Fruit fly (Drosophila melanogaster) whole organism, embryonic: ENCODE results near the gene Moca-cyp.

ENCODE experiments used
- Abd-B ChIP-seq: fragments of 200-800 bp; sonication (Bioruptor generic); optimal IDR thresholded peaks from 2 replicates; lab custom pipeline; 2018; ENCODE audit warnings: missing biosample characterization, mild to moderate bottlenecking, missing genetic modification characterization, moderate library complexity
- Atf3 ChIP-seq: fragments of 200-800 bp; sonication (Bioruptor generic); optimal IDR thresholded peaks from 3 replicates; lab custom pipeline; 2016; ENCODE audit warnings: missing biosample characterization, missing genetic modification characterization
- CG10654 ChIP-seq: fragments of 200-800 bp; sonication (Bioruptor generic); optimal IDR thresholded peaks from 2 replicates; lab custom pipeline; 2016; ENCODE audit warnings: missing biosample characterization, missing genetic modification characterization
- CG11093 ChIP-seq: fragments of 200-800 bp; sonication (Bioruptor generic); IDR thresholded peaks from 3 replicates; pipeline ENCODE4 v1.3.6; 2022; ENCODE audit warnings: missing biosample characterization, missing genetic modification characterization
- CG13894 ChIP-seq: fragments of 200-800 bp; sonication (Bioruptor generic); optimal IDR thresholded peaks from 3 replicates; lab custom pipeline; 2018; ENCODE audit warnings: missing biosample characterization, mild to moderate bottlenecking, missing genetic modification characterization, moderate library complexity
- CG14441 ChIP-seq: fragments of 200-800 bp; sonication (Bioruptor generic); IDR thresholded peaks from 2 replicates; pipeline ENCODE4 v1.3.6; 2022; ENCODE audit warnings: missing biosample characterization, missing genetic modification characterization
- CG1529 ChIP-seq: fragments of 200-800 bp; sonication (Bioruptor generic); optimal IDR thresholded peaks from 3 replicates; lab custom pipeline; 2018; ENCODE audit warnings: missing biosample characterization, missing genetic modification characterization
- CG15479 ChIP-seq: fragments of 200-800 bp; sonication (Bioruptor generic); optimal IDR thresholded peaks from 3 replicates; lab custom pipeline; 2019; ENCODE audit warnings: missing biosample characterization, mild to moderate bottlenecking, missing genetic modification characterization, moderate library complexity
- CG15514 ChIP-seq: fragments of 200-800 bp; sonication (Bioruptor generic); optimal IDR thresholded peaks from 3 replicates; lab custom pipeline; 2017; ENCODE audit warnings: missing biosample characterization, missing genetic modification characterization, mild to moderate bottlenecking, moderate library complexity, missing genetic modification reagents
- CG1602 ChIP-seq: fragments of 200-800 bp; sonication (Bioruptor generic); optimal IDR thresholded peaks from 3 replicates; lab custom pipeline; 2016; ENCODE audit warnings: missing biosample characterization, missing genetic modification characterization
- CG17361 ChIP-seq: fragments of 200-800 bp; sonication (Bioruptor generic); IDR thresholded peaks from 3 replicates; pipeline ENCODE4 v1.3.6; 2022; ENCODE audit warnings: missing biosample characterization, missing genetic modification characterization
- CG18262 ChIP-seq: fragments of 200-800 bp; optimal IDR thresholded peaks from 3 replicates; lab custom pipeline; 2019; ENCODE audit warnings: missing biosample characterization, mild to moderate bottlenecking, missing genetic modification characterization, moderate library complexity
- CG30431 ChIP-seq: fragments of 200-800 bp; sonication (Bioruptor generic); optimal IDR thresholded peaks from 2 replicates; lab custom pipeline; 2017; ENCODE audit warnings: missing biosample characterization, missing genetic modification characterization
- CG3065 ChIP-seq: fragments of 200-800 bp; sonication (Bioruptor generic); optimal IDR thresholded peaks from 2 replicates; lab custom pipeline; 2016; ENCODE audit warnings: missing biosample characterization, missing genetic modification characterization
- CG4282 ChIP-seq: fragments of 200-800 bp; sonication (Bioruptor generic); optimal IDR thresholded peaks from 2 replicates; lab custom pipeline; 2016; ENCODE audit warnings: missing biosample characterization, missing genetic modification characterization
- CG43689 ChIP-seq: fragments of 200-800 bp; sonication (Bioruptor generic); IDR thresholded peaks from 2 replicates; pipeline ENCODE4 v1.3.6; 2022; ENCODE audit warnings: missing biosample characterization, missing genetic modification characterization
- CG4424 ChIP-seq: fragments of 200-800 bp; sonication (Bioruptor generic); optimal IDR thresholded peaks from 3 replicates; lab custom pipeline; 2016; ENCODE audit warnings: missing biosample characterization, missing genetic modification characterization
- CG6175 ChIP-seq: fragments of 200-800 bp; sonication (Bioruptor generic); IDR thresholded peaks from 3 replicates; pipeline ENCODE4 v1.3.6; 2022; ENCODE audit warnings: missing biosample characterization, missing genetic modification characterization
- CG7963 ChIP-seq: fragments of 200-800 bp; sonication (Bioruptor generic); IDR thresholded peaks from 3 replicates; pipeline ENCODE4 v1.3.6; 2022; ENCODE audit warnings: missing biosample characterization, missing genetic modification characterization; ENCODE audit not compliant: partially characterized antibody
- CG8765 ChIP-seq: fragments of 200-800 bp; sonication (Bioruptor generic); IDR thresholded peaks from 2 replicates; pipeline ENCODE4 v1.3.6; 2022; ENCODE audit warnings: missing biosample characterization, missing genetic modification characterization
- Dfd ChIP-seq, 2 experiments: fragments of >200 bp; optimal IDR thresholded peaks; 2 replicates each; lab custom pipeline; 2017; ENCODE audit warnings: missing biosample characterization in 2 of 2, missing genetic modification characterization in 2 of 2
- Dip3 ChIP-seq: fragments of 200-800 bp; sonication (Bioruptor generic); optimal IDR thresholded peaks from 3 replicates; lab custom pipeline; 2016; ENCODE audit warnings: missing biosample characterization, missing genetic modification characterization
- Fer1 ChIP-seq: fragments of 200-800 bp; sonication (Bioruptor generic); optimal IDR thresholded peaks from 2 replicates; lab custom pipeline; 2017; ENCODE audit warnings: missing biosample characterization, mild to moderate bottlenecking, missing genetic modification characterization
- MTF-1 ChIP-seq: fragments of 200-800 bp; sonication (Bioruptor generic); optimal IDR thresholded peaks from 2 replicates; lab custom pipeline; 2018; ENCODE audit warnings: missing biosample characterization, mild to moderate bottlenecking, missing genetic modification characterization, borderline replicate concordance
- NC2β ChIP-seq: fragments of 200-800 bp; sonication (Bioruptor generic); optimal IDR thresholded peaks from 2 replicates; lab custom pipeline; 2016; ENCODE audit warnings: missing biosample characterization, missing genetic modification characterization
- Pdp1 ChIP-seq, 2 experiments: fragments of 200-800 bp; sonication (Bioruptor generic); optimal IDR thresholded peaks; 3 replicates each; lab custom pipeline; 2016; ENCODE audit warnings: missing biosample characterization in 2 of 2, missing genetic modification characterization in 2 of 2, mild to moderate bottlenecking in 1 of 2, moderate library complexity in 1 of 2
- Ravus ChIP-seq: fragments of 200-800 bp; sonication (Bioruptor generic); IDR thresholded peaks from 2 replicates; pipeline ENCODE4 v1.3.6; 2022; ENCODE audit warnings: missing biosample characterization, missing genetic modification characterization
- Stat92E ChIP-seq, 3 experiments: fragments of >200 bp in 2 of 3; fragments of 200-800 bp in 1 of 3; sonication (Bioruptor generic) in 1 of 3; optimal IDR thresholded peaks; 2 replicates each; lab custom pipeline; 2017 to 2019; ENCODE audit warnings: missing biosample characterization in 3 of 3, missing genetic modification characterization in 3 of 3, mild to moderate bottlenecking in 1 of 3, moderate library complexity in 1 of 3
- aop ChIP-seq: fragments of 200-800 bp; sonication (Bioruptor generic); IDR thresholded peaks from 2 replicates; pipeline ENCODE4 v1.3.6; 2022; ENCODE audit warnings: missing biosample characterization, missing genetic modification characterization
- cwo ChIP-seq: fragments of 200-800 bp; sonication (Bioruptor generic); optimal IDR thresholded peaks from 3 replicates; lab custom pipeline; 2017; ENCODE audit warnings: missing biosample characterization, missing genetic modification characterization, mild to moderate bottlenecking, moderate library complexity, missing genetic modification reagents
- dm ChIP-seq: fragments of 200-800 bp; sonication (Bioruptor generic); optimal IDR thresholded peaks from 3 replicates; lab custom pipeline; 2016; ENCODE audit warnings: missing biosample characterization, missing genetic modification characterization
- dpn ChIP-seq, 2 experiments: fragments of 200-800 bp; sonication (Bioruptor generic); optimal IDR thresholded peaks; 3 replicates each; lab custom pipeline; 2016; ENCODE audit warnings: missing biosample characterization in 2 of 2, missing genetic modification characterization in 2 of 2
- esg ChIP-seq: fragments of 200-800 bp; sonication (Bioruptor generic); conservative IDR thresholded peaks from 2 replicates; pipeline ENCODE4 v1.3.6; 2022; ENCODE audit warnings: missing biosample characterization, missing genetic modification characterization
- eve ChIP-seq, 2 experiments: fragments of >200 bp; optimal IDR thresholded peaks; 2 replicates each; lab custom pipeline; 2017; ENCODE audit warnings: missing biosample characterization in 2 of 2, missing genetic modification characterization in 2 of 2
- ewg ChIP-seq: fragments of 200-800 bp; sonication (Bioruptor generic); optimal IDR thresholded peaks from 3 replicates; lab custom pipeline; 2017; ENCODE audit warnings: mild to moderate bottlenecking, missing biosample characterization, missing genetic modification reagents, missing genetic modification characterization
- fd102C ChIP-seq: fragments of 200-800 bp; sonication (Bioruptor generic); optimal IDR thresholded peaks from 2 replicates; lab custom pipeline; 2018; ENCODE audit warnings: missing biosample characterization, mild to moderate bottlenecking, missing genetic modification characterization, moderate library complexity
- fd64A ChIP-seq: fragments of 200-800 bp; sonication (Bioruptor generic); optimal IDR thresholded peaks from 3 replicates; lab custom pipeline; 2018; ENCODE audit warnings: missing biosample characterization, mild to moderate bottlenecking, missing genetic modification characterization
- gt ChIP-seq: fragments of 200-800 bp; sonication (Bioruptor generic); IDR thresholded peaks from 2 replicates; pipeline ENCODE4 v1.3.6; 2022; ENCODE audit warnings: missing biosample characterization, missing genetic modification characterization
- ken ChIP-seq: fragments of 200-800 bp; sonication (Bioruptor generic); IDR thresholded peaks from 3 replicates; pipeline ENCODE4 v1.3.6; 2022; ENCODE audit warnings: missing biosample characterization, missing genetic modification characterization
- luna ChIP-seq: fragments of 200-800 bp; sonication (Bioruptor generic); optimal IDR thresholded peaks from 2 replicates; lab custom pipeline; 2016; ENCODE audit warnings: missing biosample characterization, missing genetic modification characterization
- pfk ChIP-seq: fragments of 200-800 bp; sonication (Bioruptor generic); optimal IDR thresholded peaks from 2 replicates; lab custom pipeline; 2018; ENCODE audit warnings: missing biosample characterization, mild to moderate bottlenecking, missing genetic modification characterization, moderate library complexity
- pros ChIP-seq: fragments of 200-800 bp; sonication (Bioruptor generic); optimal IDR thresholded peaks from 3 replicates; lab custom pipeline; 2019; ENCODE audit warnings: missing biosample characterization, mild to moderate bottlenecking, missing genetic modification characterization, moderate library complexity
- run ChIP-seq: fragments of 200-800 bp; sonication (Bioruptor generic); optimal IDR thresholded peaks from 3 replicates; lab custom pipeline; 2018; ENCODE audit warnings: missing biosample characterization, mild to moderate bottlenecking, missing genetic modification characterization
- sima ChIP-seq: fragments of 200-800 bp; sonication (Bioruptor generic); optimal IDR thresholded peaks from 2 replicates; lab custom pipeline; 2016; ENCODE audit warnings: missing biosample characterization, missing genetic modification characterization
- slbo ChIP-seq: fragments of 200-800 bp; sonication (Bioruptor generic); IDR thresholded peaks from 2 replicates; pipeline ENCODE4 v1.3.6; 2022; ENCODE audit warnings: missing biosample characterization, missing genetic modification characterization
- slp2 ChIP-seq: fragments of 200-800 bp; sonication (Bioruptor generic); optimal IDR thresholded peaks from 2 replicates; lab custom pipeline; 2016; ENCODE audit warnings: missing biosample characterization, missing genetic modification characterization
- sr ChIP-seq: fragments of 200-800 bp; sonication (Bioruptor generic); IDR thresholded peaks from 3 replicates; pipeline ENCODE4 v1.3.6; 2022; ENCODE audit warnings: missing biosample characterization, missing genetic modification characterization
- stc ChIP-seq: fragments of 200-800 bp; sonication (Bioruptor generic); IDR thresholded peaks from 2 replicates; pipeline ENCODE4 v1.3.6; 2022; ENCODE audit warnings: missing biosample characterization, missing genetic modification characterization
- stwl ChIP-seq: fragments of 200-800 bp; sonication (Bioruptor generic); optimal IDR thresholded peaks from 3 replicates; lab custom pipeline; 2018; ENCODE audit warnings: missing biosample characterization, mild to moderate bottlenecking, missing genetic modification characterization, moderate library complexity
- yki ChIP-seq: fragments of >200 bp; optimal IDR thresholded peaks from 3 replicates; lab custom pipeline; 2018
- zen ChIP-seq: fragments of 200-800 bp; sonication (Bioruptor generic); optimal IDR thresholded peaks from 3 replicates; lab custom pipeline; 2018; ENCODE audit warnings: missing biosample characterization, mild to moderate bottlenecking, missing genetic modification characterization, moderate library complexity

The Moca-cyp gene

DNA sequence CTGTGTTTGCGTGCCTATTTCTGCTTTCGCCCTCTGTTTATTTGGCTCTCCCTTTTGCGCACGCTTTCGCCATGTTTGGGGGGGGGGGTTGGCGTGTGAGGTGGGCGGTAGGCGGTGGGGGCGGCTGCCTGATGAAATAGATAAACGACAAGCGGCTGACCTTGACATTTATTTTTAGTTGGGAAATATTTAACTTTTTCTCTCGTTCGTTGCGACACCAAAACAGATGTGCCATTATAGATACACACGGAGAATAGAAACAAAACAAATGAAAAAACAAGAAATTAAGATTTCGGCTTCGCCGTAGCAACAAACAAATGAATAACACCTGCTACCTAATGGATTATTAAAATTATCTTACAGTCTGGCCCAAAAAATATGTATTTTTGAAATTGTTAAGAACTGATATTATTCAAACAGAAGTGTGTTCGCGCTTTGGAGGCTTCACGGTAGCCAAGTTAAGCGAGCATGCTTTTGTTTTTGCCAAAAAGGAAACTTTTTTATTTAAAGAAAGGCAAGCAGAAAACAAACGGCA lies 7.9 kb upstream of the Moca-cyp start (continued):
- no peak for TF ChIP-seq slp2 (GFP tag; lab: Kevin White, UChicago)
- TF ChIP-seq Abd-B (GFP tag; lab: Kevin White, UChicago), result peak; percentile 54
- peak; percentile 31 for TF ChIP-seq Atf3 (GFP tag; lab: Kevin White, UChicago)
- TF ChIP-seq dpn (GFP tag; optimal IDR thresholded peaks at IDR 0.05; lab: Kevin White, UChicago), result peak; percentile 62 to 72
- peak; percentile 13 for TF ChIP-seq sima
- no peak for TF ChIP-seq CG15479
- peak; percentile 14 for TF ChIP-seq CG10654 (GFP tag; lab: Kevin White, UChicago)
- TF ChIP-seq Stat92E (GFP tag; optimal IDR thresholded peaks at IDR 0.05; lab: Kevin White, UChicago), result no peak
- no peak for TF ChIP-seq CG30431 (GFP tag; lab: Kevin White, UChicago)
- peak; percentile 76 for TF ChIP-seq CG14441 (GFP tag; lab: Robert Waterston, UW)
- TF ChIP-seq sr (GFP tag; lab: Robert Waterston, UW), result peak; percentile 96
- TF ChIP-seq slbo (GFP tag; lab: Robert Waterston, UW), result peak; percentile 82
- TF ChIP-seq dm (GFP tag; lab: Kevin White, UChicago), result no peak
- TF ChIP-seq CG6175 (GFP tag; lab: Robert Waterston, UW), result peak; percentile 58; the same call in 1 of the 3 replicates
- no peak for TF ChIP-seq fd102C
- TF ChIP-seq Dip3 (GFP tag; lab: Kevin White, UChicago), result peak; percentile 49
- TF ChIP-seq CG8765 (GFP tag; lab: Robert Waterston, UW), result no peak
- peak; percentile 67 for TF ChIP-seq stc (GFP tag; lab: Robert Waterston, UW)
- peak; percentile 43 for TF ChIP-seq CG18262
- TF ChIP-seq aop (GFP tag; lab: Robert Waterston, UW), result no peak
- peak; percentile 26 for TF ChIP-seq CG15514 (GFP tag; lab: Kevin White, UChicago)
- TF ChIP-seq Pdp1 (GFP tag; optimal IDR thresholded peaks at IDR 0.05; lab: Kevin White, UChicago), result peak in 1 of 2 experiments; percentile 26
- no peak for TF ChIP-seq CG4282
- no peak for TF ChIP-seq CG3065 (GFP tag; lab: Kevin White, UChicago)
- no peak for TF ChIP-seq gt
- no peak for TF ChIP-seq pfk (GFP tag; lab: Kevin White, UChicago)
- peak; percentile 32 for TF ChIP-seq CG1602
- TF ChIP-seq ewg (GFP tag; lab: Kevin White, UChicago), result no peak
- no peak for TF ChIP-seq Dfd (GFP tag; optimal IDR thresholded peaks at IDR 0.05; lab: Kevin White, UChicago)
- TF ChIP-seq MTF-1 (GFP tag; lab: Kevin White, UChicago), result no peak
- TF ChIP-seq CG11093, result peak; percentile 45; the same call in 1 of the 3 replicates
- 0 out of 2 replicates have a peak, but pooled peaks have one; percentile 13 for TF ChIP-seq CG43689 (GFP tag; lab: Robert Waterston, UW)
- no peak for TF ChIP-seq stwl (tag; lab: Kevin White, UChicago)
- TF ChIP-seq esg (GFP tag; lab: Robert Waterston, UW), result peak; percentile 44; the same call in 1 of the 2 replicates
- no peak for TF ChIP-seq pros (GFP tag; lab: Kevin White, UChicago)
- TF ChIP-seq yki, result no peak
- TF ChIP-seq Fer1, result peak; percentile 62
- TF ChIP-seq run (tag; lab: Kevin White, UChicago), result no peak
- no peak for TF ChIP-seq fd64A (GFP tag; lab: Kevin White, UChicago)
- TF ChIP-seq NC2β (GFP tag; lab: Kevin White, UChicago), result no peak
- TF ChIP-seq Ravus (GFP tag; lab: Robert Waterston, UW), result no peak; the same call in 1 of the 2 replicates
- no peak for TF ChIP-seq CG1529 (GFP tag; lab: Kevin White, UChicago)
- TF ChIP-seq cwo (GFP tag; lab: Kevin White, UChicago), result peak; percentile 85
- peak; percentile 66; the same call in 2 of the 3 replicates for TF ChIP-seq CG17361
- no peak for TF ChIP-seq ken (GFP tag; lab: Robert Waterston, UW)
- no peak for TF ChIP-seq CG7963 (GFP tag; lab: Robert Waterston, UW)
- peak; percentile 70 for TF ChIP-seq CG13894 (tag; lab: Kevin White, UChicago)
- peak; percentile 35 for TF ChIP-seq CG4424 (GFP tag; lab: Kevin White, UChicago)
- TF ChIP-seq luna (GFP tag; lab: Kevin White, UChicago), result no peak
- no peak for TF ChIP-seq zen (tag; lab: Kevin White, UChicago)
- no peak for TF ChIP-seq eve (GFP tag; optimal IDR thresholded peaks at IDR 0.05; lab: Kevin White, UChicago)
